Fruit fly (Drosophila melanogaster) whole organism, embryonic: ENCODE data around the gene Wwox.
A peak's percentile ranks its signal among the peaks of the same experiment; 100 is the strongest.

ENCODE experiments used
- Asciz ChIP-seq: fragments of 200-800 bp; sonication (Bioruptor generic); optimal IDR thresholded peaks from 2 replicates; lab custom pipeline; 2017; ENCODE audit warnings: missing biosample characterization, mild to moderate bottlenecking, missing genetic modification characterization, missing genetic modification reagents
- Bdp1 ChIP-seq: fragments of 200-800 bp; sonication (Bioruptor generic); optimal IDR thresholded peaks from 3 replicates; lab custom pipeline; 2016; ENCODE audit warnings: missing biosample characterization, missing genetic modification characterization
- Blimp-1 ChIP-seq: fragments of 200-800 bp; sonication (Bioruptor generic); optimal IDR thresholded peaks from 3 replicates; lab custom pipeline; 2018; ENCODE audit warnings: missing biosample characterization, missing genetic modification characterization, mild to moderate bottlenecking, moderate library complexity, missing genetic modification reagents
- CG10979 ChIP-seq: fragments of 200-800 bp; sonication (Bioruptor generic); optimal IDR thresholded peaks from 2 replicates; lab custom pipeline; 2018; ENCODE audit warnings: missing biosample characterization, mild to moderate bottlenecking, missing genetic modification characterization, moderate library complexity
- CG11398 ChIP-seq: fragments of 200-800 bp; sonication (Bioruptor generic); optimal IDR thresholded peaks from 2 replicates; lab custom pipeline; 2016; ENCODE audit warnings: missing biosample characterization, missing genetic modification characterization
- CG12299 ChIP-seq: fragments of 200-800 bp; sonication (Bioruptor generic); optimal IDR thresholded peaks from 2 replicates; lab custom pipeline; 2018; ENCODE audit warnings: missing biosample characterization, mild to moderate bottlenecking, missing genetic modification characterization
- CG13775 ChIP-seq: fragments of 200-800 bp; sonication (Bioruptor generic); optimal IDR thresholded peaks from 3 replicates; lab custom pipeline; 2017; ENCODE audit warnings: missing biosample characterization, mild to moderate bottlenecking, missing genetic modification characterization
- CG13894 ChIP-seq: fragments of 200-800 bp; sonication (Bioruptor generic); optimal IDR thresholded peaks from 3 replicates; lab custom pipeline; 2018; ENCODE audit warnings: missing biosample characterization, mild to moderate bottlenecking, missing genetic modification characterization, moderate library complexity
- CG15514 ChIP-seq: fragments of 200-800 bp; sonication (Bioruptor generic); optimal IDR thresholded peaks from 3 replicates; lab custom pipeline; 2017; ENCODE audit warnings: missing biosample characterization, missing genetic modification characterization, mild to moderate bottlenecking, moderate library complexity, missing genetic modification reagents
- CG1603 ChIP-seq: fragments of 200-800 bp; sonication (Bioruptor generic); optimal IDR thresholded peaks from 2 replicates; lab custom pipeline; 2019; ENCODE audit warnings: missing biosample characterization, mild to moderate bottlenecking, missing genetic modification characterization, moderate library complexity
- CG18262 ChIP-seq: fragments of 200-800 bp; optimal IDR thresholded peaks from 3 replicates; lab custom pipeline; 2019; ENCODE audit warnings: missing biosample characterization, mild to moderate bottlenecking, missing genetic modification characterization, moderate library complexity
- CG18476 ChIP-seq: fragments of 200-800 bp; sonication (Bioruptor generic); optimal IDR thresholded peaks from 2 replicates; lab custom pipeline; 2016; ENCODE audit warnings: missing biosample characterization, mild to moderate bottlenecking, missing genetic modification characterization
- CG6272 ChIP-seq: fragments of 200-800 bp; sonication (Bioruptor generic); IDR thresholded peaks from 2 replicates; pipeline ENCODE4 v1.3.6; 2022; ENCODE audit warnings: missing biosample characterization, missing genetic modification characterization
- CG7271 ChIP-seq: fragments of 200-800 bp; sonication (Bioruptor generic); optimal IDR thresholded peaks from 2 replicates; lab custom pipeline; 2018; ENCODE audit warnings: missing biosample characterization, mild to moderate bottlenecking, missing genetic modification characterization, moderate library complexity
- CG8944 ChIP-seq: fragments of 200-800 bp; sonication (Bioruptor generic); optimal IDR thresholded peaks from 3 replicates; lab custom pipeline; 2016; ENCODE audit warnings: missing biosample characterization, missing genetic modification characterization
- CG9609 ChIP-seq: fragments of 200-800 bp; sonication (Bioruptor generic); optimal IDR thresholded peaks from 3 replicates; lab custom pipeline; 2016; ENCODE audit warnings: missing biosample characterization, missing genetic modification characterization
- CG9817 ChIP-seq: fragments of 200-800 bp; sonication (Bioruptor generic); optimal IDR thresholded peaks from 2 replicates; lab custom pipeline; 2018; ENCODE audit warnings: missing biosample characterization, mild to moderate bottlenecking, missing genetic modification characterization, moderate library complexity
- D ChIP-seq, 2 experiments: fragments of 200-800 bp in 1 of 2; fragments of >200 bp in 1 of 2; sonication (Bioruptor generic) in 1 of 2; optimal IDR thresholded peaks; 2 replicates in 1 of 2; 3 replicates in 1 of 2; lab custom pipeline; 2017; ENCODE audit warnings: mild to moderate bottlenecking in 1 of 2, missing biosample characterization in 1 of 2, missing genetic modification characterization in 1 of 2, missing genetic modification reagents in 1 of 2
- Ets65A ChIP-seq: fragments of 200-800 bp; sonication (Bioruptor generic); peaks from one replicate; lab custom pipeline; 2016; ENCODE audit warnings: missing biosample characterization, missing genetic modification characterization
- Fer1 ChIP-seq: fragments of 200-800 bp; sonication (Bioruptor generic); optimal IDR thresholded peaks from 2 replicates; lab custom pipeline; 2017; ENCODE audit warnings: missing biosample characterization, mild to moderate bottlenecking, missing genetic modification characterization
- Myb ChIP-seq: fragments of 200-800 bp; sonication (Bioruptor generic); optimal IDR thresholded peaks from 2 replicates; lab custom pipeline; 2016; ENCODE audit warnings: missing biosample characterization, missing genetic modification characterization
- Nf-YA ChIP-seq: fragments of 200-800 bp; sonication (Bioruptor generic); IDR thresholded peaks from 2 replicates; pipeline ENCODE4 v1.3.6; 2022; ENCODE audit warnings: missing biosample characterization, missing genetic modification characterization
- Rfx ChIP-seq: fragments of 200-800 bp; sonication (Bioruptor generic); IDR thresholded peaks from 2 replicates; pipeline ENCODE4 v1.3.6; 2022; ENCODE audit warnings: missing biosample characterization, missing genetic modification characterization
- Six4 ChIP-seq: fragments of 200-800 bp; sonication (Bioruptor generic); optimal IDR thresholded peaks from 2 replicates; lab custom pipeline; 2016; ENCODE audit warnings: missing biosample characterization, missing genetic modification characterization
- Xrp1 ChIP-seq: fragments of 200-800 bp; sonication (Bioruptor generic); IDR thresholded peaks from 2 replicates; pipeline ENCODE4 v1.3.6; 2022; ENCODE audit warnings: missing biosample characterization, missing genetic modification characterization
- YL-1 ChIP-seq: fragments of 200-800 bp; sonication (Bioruptor generic); optimal IDR thresholded peaks from 3 replicates; lab custom pipeline; 2017; ENCODE audit warnings: missing biosample characterization, mild to moderate bottlenecking, missing genetic modification characterization
- cad ChIP-seq: fragments of >200 bp; optimal IDR thresholded peaks from 2 replicates; lab custom pipeline; 2017; ENCODE audit warnings: missing biosample characterization, missing genetic modification characterization
- dmrt99B ChIP-seq: fragments of 200-800 bp; sonication (Bioruptor generic); optimal IDR thresholded peaks from 2 replicates; lab custom pipeline; 2018; ENCODE audit warnings: missing biosample characterization, mild to moderate bottlenecking, missing genetic modification characterization, moderate library complexity
- fd3F ChIP-seq: fragments of 200-800 bp; sonication (Bioruptor generic); optimal IDR thresholded peaks from 2 replicates; lab custom pipeline; 2018; ENCODE audit warnings: missing biosample characterization, mild to moderate bottlenecking, missing genetic modification characterization, moderate library complexity
- fd96Cb ChIP-seq: fragments of 200-800 bp; sonication (Bioruptor generic); optimal IDR thresholded peaks from 2 replicates; lab custom pipeline; 2018; ENCODE audit warnings: missing biosample characterization, mild to moderate bottlenecking, missing genetic modification characterization, moderate library complexity
- grn ChIP-seq: fragments of 200-800 bp; sonication (Bioruptor generic); optimal IDR thresholded peaks from 3 replicates; lab custom pipeline; 2017; ENCODE audit warnings: missing biosample characterization, missing genetic modification characterization
- h ChIP-seq: fragments of >200 bp; optimal IDR thresholded peaks from 2 replicates; lab custom pipeline; 2017
- insv ChIP-seq, 2 experiments: fragments of 200-800 bp; sonication (Bioruptor generic); optimal IDR thresholded peaks; 3 replicates each; lab custom pipeline; 2016 to 2018; ENCODE audit warnings: missing biosample characterization in 2 of 2, missing genetic modification characterization in 2 of 2
- jing ChIP-seq: fragments of 200-800 bp; sonication (Bioruptor generic); optimal IDR thresholded peaks from 2 replicates; lab custom pipeline; 2018; ENCODE audit warnings: missing biosample characterization, mild to moderate bottlenecking, missing genetic modification characterization
- mirr ChIP-seq: fragments of 200-800 bp; sonication (Bioruptor generic); optimal IDR thresholded peaks from 3 replicates; lab custom pipeline; 2018; ENCODE audit warnings: missing biosample characterization, mild to moderate bottlenecking, missing genetic modification characterization
- oc ChIP-seq: fragments of 200-800 bp; sonication (Bioruptor generic); optimal IDR thresholded peaks from 2 replicates; lab custom pipeline; 2018; ENCODE audit warnings: missing biosample characterization, mild to moderate bottlenecking, missing genetic modification characterization, moderate library complexity
- pho ChIP-seq: fragments of 200-800 bp; sonication (Bioruptor generic); optimal IDR thresholded peaks from 2 replicates; lab custom pipeline; 2016; ENCODE audit warnings: missing biosample characterization, missing genetic modification characterization
- pnt ChIP-seq: fragments of 200-800 bp; sonication (Bioruptor generic); optimal IDR thresholded peaks from 3 replicates; lab custom pipeline; 2016; ENCODE audit warnings: missing biosample characterization, missing genetic modification characterization
- row ChIP-seq: fragments of 200-800 bp; sonication (Bioruptor generic); IDR thresholded peaks from 3 replicates; pipeline ENCODE4 v1.3.6; 2022; ENCODE audit warnings: missing biosample characterization, missing genetic modification characterization
- sd ChIP-seq: fragments of 200-800 bp; sonication (Bioruptor generic); optimal IDR thresholded peaks from 3 replicates; lab custom pipeline; 2018; ENCODE audit warnings: missing biosample characterization, mild to moderate bottlenecking, missing genetic modification characterization, moderate library complexity
- sima ChIP-seq: fragments of 200-800 bp; sonication (Bioruptor generic); optimal IDR thresholded peaks from 2 replicates; lab custom pipeline; 2016; ENCODE audit warnings: missing biosample characterization, missing genetic modification characterization

The Wwox gene

dm6 chr2L:7997290-7998079 is 6.6 kb downstream of the Wwox start (continued):
- TF ChIP-seq pnt (GFP tag; lab: Kevin White, UChicago), result no peak
- no peak for TF ChIP-seq D (optimal IDR thresholded peaks at IDR 0.05; lab: Kevin White, UChicago)
- TF ChIP-seq D (GFP tag; optimal IDR thresholded peaks at IDR 0.05; lab: Kevin White, UChicago), result no peak
- no peak for TF ChIP-seq Myb (GFP tag; lab: Kevin White, UChicago)
- no peak for TF ChIP-seq CG18476 (GFP tag; lab: Kevin White, UChicago)
- 0 out of 3 replicates have a peak, but pooled peaks have one; percentile 15 for TF ChIP-seq row (GFP tag; lab: Robert Waterston, UW)
- peak; percentile 32 for TF ChIP-seq Fer1
- TF ChIP-seq insv (GFP tag; optimal IDR thresholded peaks at IDR 0.05; lab: Kevin White, UChicago), result no peak
- TF ChIP-seq fd96Cb, result peak; percentile 38
- no peak for TF ChIP-seq CG9609 (GFP tag; lab: Kevin White, UChicago)
- TF ChIP-seq CG15514, result no peak
- peak; percentile 59; the same call in 1 of the 2 replicates for TF ChIP-seq Xrp1
- TF ChIP-seq dmrt99B (tag; lab: Kevin White, UChicago), result peak; percentile 60
- peak; percentile 63 for TF ChIP-seq CG18262 (tag; lab: Kevin White, UChicago)
- peak; percentile 15 for TF ChIP-seq Six4 (GFP tag; lab: Kevin White, UChicago)
- TF ChIP-seq sima, result no peak
- no peak for TF ChIP-seq jing
- TF ChIP-seq CG6272, result no peak
- no peak for TF ChIP-seq sd (tag; lab: Kevin White, UChicago)
- no peak for TF ChIP-seq CG13894 (tag; lab: Kevin White, UChicago)
- no peak for TF ChIP-seq fd3F (GFP tag; lab: Kevin White, UChicago)
- no peak for TF ChIP-seq mirr (GFP tag; lab: Kevin White, UChicago)
- no peak for TF ChIP-seq cad (GFP tag; lab: Kevin White, UChicago)
- no peak for TF ChIP-seq CG12299 (tag; lab: Kevin White, UChicago)
- no peak for TF ChIP-seq CG13775 (GFP tag; lab: Kevin White, UChicago)
- no peak for TF ChIP-seq CG9817 (tag; lab: Kevin White, UChicago)
- TF ChIP-seq Nf-YA, result no peak
- no peak for TF ChIP-seq CG1603 (tag; lab: Kevin White, UChicago)
- TF ChIP-seq h (lab: Kevin White, UChicago), result no peak
- TF ChIP-seq Ets65A, result peak; percentile 33
- no peak for TF ChIP-seq CG7271
- TF ChIP-seq CG11398 (GFP tag; lab: Kevin White, UChicago), result no peak
- TF ChIP-seq CG8944 (GFP tag; lab: Kevin White, UChicago), result no peak
- peak; percentile 36 for TF ChIP-seq Asciz (GFP tag; lab: Kevin White, UChicago)
- no peak for TF ChIP-seq YL-1 (GFP tag; lab: Kevin White, UChicago)
- no peak for TF ChIP-seq Bdp1
- no peak for TF ChIP-seq pho (GFP tag; lab: Kevin White, UChicago)
- peak; percentile 53 for TF ChIP-seq grn (GFP tag; lab: Kevin White, UChicago)
- TF ChIP-seq CG10979 (tag; lab: Kevin White, UChicago), result peak; percentile 53
- no peak for TF ChIP-seq Rfx (GFP tag; lab: Robert Waterston, UW)
- TF ChIP-seq Blimp-1 (GFP tag; lab: Kevin White, UChicago), result peak; percentile 44
- TF ChIP-seq oc (tag; lab: Kevin White, UChicago), result no peak
